Fruit fly (Drosophila melanogaster) whole organism, pupa: ENCODE results near the gene CG32986.

ENCODE experiments used
- CG12605 ChIP-seq: fragments of 200-800 bp; sonication (Bioruptor generic); IDR thresholded peaks from 2 replicates; pipeline ENCODE4 v1.3.6; 2022; ENCODE audit warnings: missing biosample characterization, missing genetic modification characterization
- CG4496 ChIP-seq: fragments of 200-800 bp; sonication (Bioruptor generic); IDR thresholded peaks from 3 replicates; pipeline ENCODE4 v1.3.6; 2022; ENCODE audit warnings: missing biosample characterization, missing genetic modification characterization
- CG8301 ChIP-seq: fragments of 200-800 bp; sonication (Bioruptor generic); optimal IDR thresholded peaks from 2 replicates; lab custom pipeline; 2018; ENCODE audit warnings: missing biosample characterization, mild to moderate bottlenecking, missing genetic modification characterization
- D1 ChIP-seq: fragments of 200-800 bp; sonication (Bioruptor generic); optimal IDR thresholded peaks from 2 replicates; lab custom pipeline; 2018; ENCODE audit warnings: missing biosample characterization, mild to moderate bottlenecking, missing genetic modification characterization, moderate library complexity
- Pif1B ChIP-seq: fragments of 200-800 bp; sonication (Bioruptor generic); optimal IDR thresholded peaks from 3 replicates; lab custom pipeline; 2016; ENCODE audit warnings: missing biosample characterization, missing genetic modification characterization
- rn ChIP-seq: fragments of 200-800 bp; sonication (Bioruptor generic); IDR thresholded peaks from 2 replicates; pipeline ENCODE4 v1.3.6; 2022; ENCODE audit warnings: missing biosample characterization, missing genetic modification characterization

DNA sequence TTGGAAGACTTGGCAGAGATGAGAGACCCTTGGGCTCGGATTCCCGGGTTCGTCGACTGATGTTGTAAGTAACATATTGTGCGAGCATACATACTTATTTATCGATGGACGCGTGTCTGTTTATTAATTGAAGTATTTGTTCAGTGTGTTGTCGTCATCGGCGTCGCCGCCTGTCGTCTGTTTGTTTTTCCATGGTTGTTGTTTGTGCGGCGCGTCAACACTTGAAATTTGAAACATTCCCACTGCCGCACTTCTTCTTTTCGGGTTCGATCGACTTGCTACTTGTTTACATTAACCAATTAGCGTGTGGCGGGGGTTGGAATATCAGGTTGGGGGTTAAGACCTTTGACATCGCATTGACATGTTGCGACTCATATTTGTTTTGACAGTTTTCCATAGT is 10.3 kb upstream of the CG32986 start:
- TF ChIP-seq CG4496 (GFP tag; lab: Robert Waterston, UW) (no peak), rn (GFP tag; lab: Robert Waterston, UW) (no peak), CG8301 (tag; lab: Kevin White, UChicago) (no peak), Pif1B (no peak), CG12605 (GFP tag; lab: Robert Waterston, UW) (no peak), D1 (no peak)
